Worm (Caenorhabditis elegans) whole organism, L1 larva: Measurements from ENCODE around the gene gly-12.

Experiments used
- C34B4.2 ChIP-seq: sonication (generic microtip); optimal IDR thresholded peaks from 2 replicates; lab custom pipeline; 2017; ENCODE audit warnings: mild to moderate bottlenecking, missing genetic modification characterization, missing compliant biosample characterization
- Y116A8C.19 ChIP-seq: sonication (generic microtip); optimal IDR thresholded peaks from 2 replicates; lab custom pipeline; 2016; ENCODE audit warnings: missing compliant biosample characterization, missing genetic modification characterization, borderline replicate concordance
- aly-2 ChIP-seq: fragments of 150-350 bp; optimal IDR thresholded peaks from 2 replicates; lab custom pipeline; 2014; ENCODE audit warnings: missing biosample characterization, missing genetic modification characterization
- blmp-1 ChIP-seq: fragments of 150-350 bp; optimal IDR thresholded peaks from 2 replicates; lab custom pipeline; 2014; ENCODE audit warnings: missing biosample characterization, missing genetic modification characterization
- ceh-8 ChIP-seq: fragments of 200-800 bp; sonication (Bioruptor generic); optimal IDR thresholded peaks from 2 replicates; lab custom pipeline; 2018; ENCODE audit warnings: mild to moderate bottlenecking, missing genetic modification characterization, moderate library complexity, missing compliant biosample characterization
- ceh-88 ChIP-seq: fragments of 200-800 bp; sonication (Bioruptor generic); IDR thresholded peaks from 2 replicates; pipeline ENCODE4 v1.3.6; 2022; ENCODE audit warnings: missing genetic modification characterization, missing compliant biosample characterization
- dpl-1 ChIP-seq, 3 experiments: fragments of 150-350 bp in 2 of 3; sonication (generic microtip) in 1 of 3; optimal IDR thresholded peaks; 2 replicates each; lab custom pipeline; 2014 to 2017; ENCODE audit warnings: missing biosample characterization in 3 of 3, missing genetic modification characterization in 3 of 3, missing genetic modification reagents in 3 of 3
- dsc-1 ChIP-seq: sonication (generic microtip); optimal IDR thresholded peaks from 2 replicates; lab custom pipeline; 2016; ENCODE audit warnings: mild to moderate bottlenecking, missing genetic modification characterization, missing compliant biosample characterization
- efl-1 ChIP-seq, 4 experiments: fragments of 150-350 bp; optimal IDR thresholded peaks in 3 of 4; peaks in 1 of 4; 1 replicate in 1 of 4; 2 replicates in 3 of 4; lab custom pipeline; 2014; ENCODE audit warnings: missing biosample characterization in 2 of 4, missing genetic modification characterization in 2 of 4, missing genetic modification reagents in 2 of 4
- elt-3 ChIP-seq, 6 experiments: fragments of 150-350 bp in 1 of 6; sonication (generic microtip); optimal IDR thresholded peaks; 2 replicates each; lab custom pipeline; 2017 to 2018; ENCODE audit warnings: missing biosample characterization in 6 of 6, missing genetic modification characterization in 6 of 6, inconsistent platforms in 1 of 6
- fkh-10 ChIP-seq: sonication (generic microtip); optimal IDR thresholded peaks from 2 replicates; lab custom pipeline; 2017; ENCODE audit warnings: missing biosample characterization, missing genetic modification reagents, missing genetic modification characterization
- fos-1 ChIP-seq: fragments of 150-350 bp; optimal IDR thresholded peaks from 2 replicates; lab custom pipeline; 2014; ENCODE audit warnings: missing biosample characterization, missing genetic modification characterization
- hlh-4 ChIP-seq: sonication (generic microtip); optimal IDR thresholded peaks from 2 replicates; lab custom pipeline; 2016; ENCODE audit warnings: mild to moderate bottlenecking, missing genetic modification characterization, missing compliant biosample characterization
- isw-1 ChIP-seq: fragments of 200-800 bp; sonication (Bioruptor generic); IDR thresholded peaks from 2 replicates; pipeline ENCODE4 v1.3.6; 2022; ENCODE audit warnings: missing genetic modification characterization, missing compliant biosample characterization
- jun-1 ChIP-seq: fragments of 150-350 bp; optimal IDR thresholded peaks from 2 replicates; lab custom pipeline; 2014; ENCODE audit warnings: missing biosample characterization, missing genetic modification reagents, missing genetic modification characterization
- lin-13 ChIP-seq: fragments of 150-350 bp; optimal IDR thresholded peaks from 2 replicates; lab custom pipeline; 2014; ENCODE audit warnings: missing biosample characterization, missing genetic modification reagents, missing genetic modification characterization
- lin-14 ChIP-seq: fragments of 200-800 bp; sonication (Bioruptor generic); optimal IDR thresholded peaks from 2 replicates; lab custom pipeline; 2018; ENCODE audit warnings: mild to moderate bottlenecking, missing genetic modification characterization, moderate library complexity, missing compliant biosample characterization
- lin-15B ChIP-seq: fragments of 150-350 bp; sonication (generic microtip); optimal IDR thresholded peaks from 3 replicates; lab custom pipeline; 2014; ENCODE audit warnings: missing biosample characterization, missing genetic modification characterization
- lsy-2 ChIP-seq, 2 experiments: fragments of 150-350 bp; optimal IDR thresholded peaks; 2 replicates each; lab custom pipeline; 2014; ENCODE audit warnings: missing biosample characterization in 2 of 2, missing genetic modification characterization in 2 of 2
- nhr-12 ChIP-seq: sonication (generic microtip); optimal IDR thresholded peaks from 2 replicates; lab custom pipeline; 2017; ENCODE audit warnings: missing biosample characterization, missing genetic modification characterization
- nhr-19 ChIP-seq: fragments of 200-800 bp; sonication (Bioruptor generic); conservative IDR thresholded peaks from 2 replicates; pipeline ENCODE4 v1.3.6; 2022; ENCODE audit warnings: missing genetic modification characterization, missing compliant biosample characterization
- nhr-20 ChIP-seq: sonication (generic microtip); optimal IDR thresholded peaks from 2 replicates; lab custom pipeline; 2016; ENCODE audit warnings: mild to moderate bottlenecking, missing genetic modification characterization, missing compliant biosample characterization
- nhr-71 ChIP-seq: sonication (generic microtip); optimal IDR thresholded peaks from 2 replicates; lab custom pipeline; 2016; ENCODE audit warnings: mild to moderate bottlenecking, missing genetic modification characterization, moderate library complexity, missing compliant biosample characterization
- nhr-77 ChIP-seq: fragments of 150-350 bp; optimal IDR thresholded peaks from 2 replicates; lab custom pipeline; 2014; ENCODE audit warnings: missing biosample characterization, missing genetic modification characterization
- nhr-84 ChIP-seq: sonication (generic microtip); optimal IDR thresholded peaks from 2 replicates; lab custom pipeline; 2017; ENCODE audit warnings: missing biosample characterization, missing genetic modification characterization
- pag-3 ChIP-seq: sonication (generic microtip); optimal IDR thresholded peaks from 2 replicates; lab custom pipeline; 2017; ENCODE audit warnings: missing genetic modification characterization, mild to moderate bottlenecking, missing compliant biosample characterization, antibody characterized with exemption, borderline replicate concordance; ENCODE audit not compliant: insufficient read depth
- pax-3 ChIP-seq: fragments of 200-800 bp; sonication (Bioruptor generic); optimal IDR thresholded peaks from 2 replicates; lab custom pipeline; 2018; ENCODE audit warnings: mild to moderate bottlenecking, missing genetic modification characterization, moderate library complexity, missing compliant biosample characterization
- rnt-1 ChIP-seq: sonication (generic microtip); optimal IDR thresholded peaks from 2 replicates; lab custom pipeline; 2016; ENCODE audit warnings: mild to moderate bottlenecking, missing genetic modification characterization, moderate library complexity, missing compliant biosample characterization
- snu-23 ChIP-seq: sonication (generic microtip); optimal IDR thresholded peaks from 2 replicates; lab custom pipeline; 2016; ENCODE audit warnings: missing genetic modification characterization, missing compliant biosample characterization
- unc-98 ChIP-seq: fragments of 200-800 bp; sonication (Bioruptor generic); IDR thresholded peaks from 2 replicates; pipeline ENCODE4 v1.3.6; 2022; ENCODE audit warnings: missing genetic modification characterization, missing compliant biosample characterization
- xbp-1 ChIP-seq: sonication (generic microtip); optimal IDR thresholded peaks from 2 replicates; lab custom pipeline; 2016; ENCODE audit warnings: missing genetic modification characterization, missing compliant biosample characterization
- zip-4 ChIP-seq: fragments of 200-800 bp; sonication (Bioruptor generic); optimal IDR thresholded peaks from 2 replicates; lab custom pipeline; 2018; ENCODE audit warnings: mild to moderate bottlenecking, missing genetic modification characterization, moderate library complexity, missing compliant biosample characterization

The gly-12 gene

ce11 chrX:7512714-7513113 is 27.1 kb downstream of the gly-12 start:
- no peak for TF ChIP-seq efl-1 (optimal IDR thresholded peaks at IDR 0.05; lab: Kevin White, UChicago)
- peak in 1 of 2 experiments; percentile 82 for TF ChIP-seq efl-1 (GFP tag; optimal IDR thresholded peaks at IDR 0.05 in 1 of 2; lab: Kevin White, UChicago)
- TF ChIP-seq dsc-1: no peak
- TF ChIP-seq, all 84 proteins: peak for 1

- TF ChIP-seq nhr-77 (tag; lab: Kevin White, UChicago) (no peak), jun-1 (tag; lab: Kevin White, UChicago) (no peak), fkh-10 (GFP tag; lab: Kevin White, UChicago) (no peak), aly-2 (tag; lab: Kevin White, UChicago) (no peak), isw-1 (no peak)
Observed at ce11 chrX:7519569-7519968, 33.9 kb downstream of the gly-12 start, which contains the start of gene chts-1. chts-1 (minus strand) TSS chrX:7519669.

- TF ChIP-seq nhr-77 (tag; lab: Kevin White, UChicago) (no peak), efl-1 (optimal IDR thresholded peaks at IDR 0.05; lab: Kevin White, UChicago) (no peak), efl-1 (GFP tag; optimal IDR thresholded peaks at IDR 0.05 in 1 of 2; lab: Kevin White, UChicago) (peak in 1 of 2 experiments; percentile 42), rnt-1 (peak; percentile 45), fos-1 (tag; lab: Kevin White, UChicago) (no peak), Y116A8C.19 (tag; lab: Kevin White, UChicago) (no peak), unc-98 (GFP tag; lab: Robert Waterston, UW) (no peak), dpl-1 (GFP tag; optimal IDR thresholded peaks at IDR 0.05; lab: Kevin White, UChicago) (no peak), elt-3 (tag; optimal IDR thresholded peaks at IDR 0.05; lab: Kevin White, UChicago) (no peak), pax-3 (no peak), zip-4 (GFP tag; lab: Kevin White, UChicago) (no peak), lsy-2 (tag; optimal IDR thresholded peaks at IDR 0.05; lab: Kevin White, UChicago) (no peak), nhr-84 (no peak), hlh-4 (tag; lab: Kevin White, UChicago) (no peak), xbp-1 (tag; lab: Kevin White, UChicago) (no peak)
Observed at ce11 chrX:7522595-7522994, 36.9 kb downstream of the gly-12 start.

- peak; percentile 36 for TF ChIP-seq pag-3 (tag; lab: Kevin White, UChicago)
- TF ChIP-seq nhr-20: peak; percentile 33
- TF ChIP-seq efl-1 (optimal IDR thresholded peaks at IDR 0.05; lab: Kevin White, UChicago): no peak
- TF ChIP-seq efl-1 (GFP tag; optimal IDR thresholded peaks at IDR 0.05 in 1 of 2; lab: Kevin White, UChicago): no peak
- peak in 1 of 2 experiments; percentile 32 for TF ChIP-seq lsy-2 (tag; optimal IDR thresholded peaks at IDR 0.05; lab: Kevin White, UChicago)
- TF ChIP-seq snu-23 (GFP tag; lab: Kevin White, UChicago): peak; percentile 37
- no peak for TF ChIP-seq lin-15B (tag; lab: Kevin White, UChicago)
- TF ChIP-seq nhr-71 (tag; lab: Kevin White, UChicago): peak; percentile 82
- peak; percentile 36 for TF ChIP-seq nhr-19 (GFP tag; lab: Robert Waterston, UW)
- TF ChIP-seq rnt-1: peak; percentile 73
- peak; percentile 82 for TF ChIP-seq lin-14 (GFP tag; lab: Kevin White, UChicago)
Observed at ce11 chrX:7523799-7524198, 38.1 kb downstream of the gly-12 start.

- TF ChIP-seq rnt-1 (no peak), ceh-88 (GFP tag; lab: Robert Waterston, UW) (no peak), C34B4.2 (tag; lab: Kevin White, UChicago) (no peak), efl-1 (optimal IDR thresholded peaks at IDR 0.05; lab: Kevin White, UChicago) (no peak), efl-1 (GFP tag; optimal IDR thresholded peaks at IDR 0.05 in 1 of 2; lab: Kevin White, UChicago) (peak in 1 of 2 experiments; percentile 56)
Observed at ce11 chrX:7525271-7525670, 39.6 kb downstream of the gly-12 start, which contains the start of gene F46C8.3. F46C8.3 (plus strand) TSS chrX:7525571.

ce11 chrX:7532632-7533031 is 47.0 kb downstream of the gly-12 start, which contains the start of gene ceh-14:
ceh-14 (minus strand) TSS chrX:7532732.
- TF ChIP-seq nhr-12 (tag; lab: Kevin White, UChicago) (no peak), snu-23 (GFP tag; lab: Kevin White, UChicago) (no peak), lin-13 (GFP tag; lab: Kevin White, UChicago) (no peak), unc-98 (GFP tag; lab: Robert Waterston, UW) (no peak), ceh-8 (GFP tag; lab: Kevin White, UChicago) (no peak), xbp-1 (tag; lab: Kevin White, UChicago) (no peak), blmp-1 (tag; lab: Kevin White, UChicago) (no peak), ceh-88 (GFP tag; lab: Robert Waterston, UW) (no peak)
- TF ChIP-seq, all 84 proteins: peak for 0
